Worm (Caenorhabditis elegans) whole organism, young adult: ENCODE measurements around the gene F11A10.5.

Source experiments
- B0019.2 ChIP-seq: fragments of 200-800 bp; sonication (Bioruptor generic); conservative IDR thresholded peaks from 2 replicates; pipeline ENCODE4 v1.3.6; 2022; ENCODE audit warnings: missing genetic modification reagents, missing genetic modification characterization, missing compliant biosample characterization
- C06A6.2 ChIP-seq: fragments of 200-800 bp; sonication (Bioruptor generic); conservative IDR thresholded peaks from 2 replicates; pipeline ENCODE4 v1.3.6; 2022; ENCODE audit warnings: missing genetic modification characterization, missing compliant biosample characterization
- F33H1.4 ChIP-seq: fragments of 200-800 bp; sonication (Bioruptor generic); IDR thresholded peaks from 2 replicates; pipeline ENCODE4 v1.3.6; 2022; ENCODE audit warnings: missing genetic modification reagents, missing genetic modification characterization, missing compliant biosample characterization
- F37B4.10 ChIP-seq: fragments of 200-800 bp; sonication (Bioruptor generic); IDR thresholded peaks from 2 replicates; pipeline ENCODE4 v1.3.6; 2022; ENCODE audit warnings: missing genetic modification characterization, missing compliant biosample characterization
- T26A5.8 ChIP-seq: sonication (generic microtip); optimal IDR thresholded peaks from 2 replicates; lab custom pipeline; 2016; ENCODE audit warnings: missing genetic modification characterization, missing compliant biosample characterization
- Y56A3A.18 ChIP-seq: fragments of 200-800 bp; sonication (Bioruptor generic); IDR thresholded peaks from 2 replicates; pipeline ENCODE4 v1.3.6; 2022; ENCODE audit warnings: missing genetic modification reagents, missing genetic modification characterization, missing compliant biosample characterization
- Y79H2A.3 ChIP-seq: fragments of 200-800 bp; sonication (Bioruptor generic); conservative IDR thresholded peaks from 2 replicates; pipeline ENCODE4 v1.3.6; 2022; ENCODE audit warnings: missing genetic modification reagents, missing genetic modification characterization, missing compliant biosample characterization
- Y95B8A.8 ChIP-seq: fragments of 200-800 bp; sonication (Bioruptor generic); IDR thresholded peaks from 2 replicates; pipeline ENCODE4 v1.3.6; 2022; ENCODE audit warnings: missing genetic modification reagents, missing genetic modification characterization, missing compliant biosample characterization
- akir-1 ChIP-seq: fragments of 200-800 bp; sonication (Bioruptor generic); optimal IDR thresholded peaks from 2 replicates; lab custom pipeline; 2018; ENCODE audit warnings: mild to moderate bottlenecking, missing genetic modification characterization, moderate library complexity, missing compliant biosample characterization
- ama-1 ChIP-seq, 3 experiments: fragments of 150-350 bp in 1 of 3; sonication (generic microtip) in 2 of 3; optimal IDR thresholded peaks; 2 replicates each; lab custom pipeline; 2014 to 2018; ENCODE audit warnings: missing biosample characterization in 2 of 3, missing genetic modification characterization in 2 of 3, missing genetic modification reagents in 2 of 3
- aptf-3 ChIP-seq: fragments of 200-800 bp; sonication (Bioruptor generic); IDR thresholded peaks from 2 replicates; pipeline ENCODE4 v1.3.6; 2022; ENCODE audit warnings: missing genetic modification characterization, missing compliant biosample characterization
- attf-3 ChIP-seq: fragments of 200-800 bp; sonication (Bioruptor generic); conservative IDR thresholded peaks from 2 replicates; pipeline ENCODE4 v1.3.6; 2022; ENCODE audit warnings: missing genetic modification reagents, missing genetic modification characterization, missing compliant biosample characterization
- bed-1 ChIP-seq: fragments of 200-800 bp; sonication (Bioruptor generic); IDR thresholded peaks from 2 replicates; pipeline ENCODE4 v1.3.6; 2022; ENCODE audit warnings: missing genetic modification reagents, missing genetic modification characterization, missing compliant biosample characterization
- ccch-3 ChIP-seq: fragments of 200-800 bp; sonication (Bioruptor generic); optimal IDR thresholded peaks from 2 replicates; lab custom pipeline; 2018; ENCODE audit warnings: mild to moderate bottlenecking, missing genetic modification characterization, missing compliant biosample characterization
- cebp-1 ChIP-seq, 2 experiments: fragments of 200-800 bp in 1 of 2; sonication (Bioruptor generic) in 1 of 2; sonication (generic microtip) in 1 of 2; IDR thresholded peaks in 1 of 2; optimal IDR thresholded peaks in 1 of 2; 2 replicates each; pipeline versions ENCODE4 v1.3.6 to Lab custom; 2017 to 2022; ENCODE audit warnings: missing compliant biosample characterization in 2 of 2, missing genetic modification characterization in 2 of 2, mild to moderate bottlenecking in 1 of 2, missing genetic modification reagents in 1 of 2, moderate library complexity in 1 of 2
- cebp-2 ChIP-seq: fragments of 200-800 bp; sonication (Bioruptor generic); IDR thresholded peaks from 2 replicates; pipeline ENCODE4 v1.3.6; 2022; ENCODE audit warnings: missing genetic modification characterization, missing compliant biosample characterization
- dox-1 ChIP-seq: fragments of 200-800 bp; sonication (Bioruptor generic); IDR thresholded peaks from 2 replicates; pipeline ENCODE4 v1.3.6; 2022; ENCODE audit warnings: missing genetic modification reagents, missing genetic modification characterization, missing compliant biosample characterization
- dpff-1 ChIP-seq: sonication (generic microtip); optimal IDR thresholded peaks from 2 replicates; lab custom pipeline; 2017; ENCODE audit warnings: mild to moderate bottlenecking, missing genetic modification characterization, missing compliant biosample characterization
- efl-1 ChIP-seq: fragments of 150-350 bp; optimal IDR thresholded peaks from 2 replicates; lab custom pipeline; 2014; ENCODE audit warnings: missing biosample characterization, missing genetic modification reagents, missing genetic modification characterization
- egl-18 ChIP-seq: fragments of 200-800 bp; sonication (Bioruptor generic); IDR thresholded peaks from 2 replicates; pipeline ENCODE4 v1.3.6; 2022; ENCODE audit warnings: missing genetic modification reagents, missing genetic modification characterization, missing compliant biosample characterization
- ets-4 ChIP-seq: fragments of 200-800 bp; sonication (Bioruptor generic); optimal IDR thresholded peaks from 2 replicates; lab custom pipeline; 2018; ENCODE audit warnings: mild to moderate bottlenecking, missing genetic modification characterization, missing compliant biosample characterization
- gei-17 ChIP-seq: fragments of 200-800 bp; sonication (Bioruptor generic); optimal IDR thresholded peaks from 2 replicates; lab custom pipeline; 2018; ENCODE audit warnings: mild to moderate bottlenecking, missing genetic modification characterization, missing compliant biosample characterization
- hmg-20 ChIP-seq: fragments of 200-800 bp; sonication (Bioruptor generic); IDR thresholded peaks from 2 replicates; pipeline ENCODE4 v1.3.6; 2022; ENCODE audit warnings: missing genetic modification reagents, missing genetic modification characterization, missing compliant biosample characterization
- hrde-1 ChIP-seq: sonication (generic microtip); optimal IDR thresholded peaks from 2 replicates; lab custom pipeline; 2016; ENCODE audit warnings: missing genetic modification characterization, mild to moderate bottlenecking, missing compliant biosample characterization, moderate library complexity, missing genotype, missing genetic modification reagents, borderline replicate concordance
- let-526 ChIP-seq: fragments of 200-800 bp; sonication (Bioruptor generic); IDR thresholded peaks from 2 replicates; pipeline ENCODE4 v1.3.6; 2022; ENCODE audit warnings: missing genetic modification reagents, missing genetic modification characterization, missing compliant biosample characterization
- lin-35 ChIP-seq, 3 experiments: fragments of 150-350 bp in 2 of 3; sonication (generic microtip) in 1 of 3; optimal IDR thresholded peaks; 2 replicates each; lab custom pipeline; 2014 to 2018; ENCODE audit warnings: missing biosample characterization in 3 of 3, missing genetic modification characterization in 3 of 3, missing genetic modification reagents in 3 of 3
- lsy-27 ChIP-seq: sonication (generic microtip); optimal IDR thresholded peaks from 2 replicates; lab custom pipeline; 2017; ENCODE audit warnings: missing genetic modification characterization, mild to moderate bottlenecking, missing compliant biosample characterization, antibody characterized with exemption, missing genotype, borderline replicate concordance; ENCODE audit not compliant: insufficient read depth
- madf-3 ChIP-seq: fragments of 200-800 bp; sonication (Bioruptor generic); IDR thresholded peaks from 2 replicates; pipeline ENCODE4 v1.3.6; 2022; ENCODE audit warnings: missing genetic modification reagents, missing genetic modification characterization, missing compliant biosample characterization
- madf-8 ChIP-seq: fragments of 200-800 bp; sonication (Bioruptor generic); conservative IDR thresholded peaks from 2 replicates; pipeline ENCODE4 v1.3.6; 2022; ENCODE audit warnings: missing genetic modification reagents, missing genetic modification characterization, missing compliant biosample characterization
- mcd-1 ChIP-seq: fragments of 200-800 bp; sonication (Bioruptor generic); IDR thresholded peaks from 2 replicates; pipeline ENCODE4 v1.3.6; 2022; ENCODE audit warnings: missing genetic modification reagents, missing genetic modification characterization, missing compliant biosample characterization
- nhr-80 ChIP-seq: sonication (generic microtip); optimal IDR thresholded peaks from 2 replicates; lab custom pipeline; 2016; ENCODE audit warnings: missing genetic modification characterization, missing compliant biosample characterization
- pha-4 ChIP-seq: fragments of 150-350 bp; sonication (generic microtip); optimal IDR thresholded peaks from 2 replicates; lab custom pipeline; 2014; ENCODE audit warnings: missing biosample characterization, missing genetic modification reagents, missing genetic modification characterization
- repo-1 ChIP-seq: sonication (generic microtip); optimal IDR thresholded peaks from 2 replicates; lab custom pipeline; 2017; ENCODE audit warnings: mild to moderate bottlenecking, missing genetic modification characterization, missing compliant biosample characterization
- sea-2 ChIP-seq: fragments of 200-800 bp; sonication (Bioruptor generic); IDR thresholded peaks from 2 replicates; pipeline ENCODE4 v1.3.6; 2022; ENCODE audit warnings: missing genetic modification characterization, missing compliant biosample characterization
- tbp1 ChIP-seq: fragments of 200-800 bp; sonication (Bioruptor generic); optimal IDR thresholded peaks from 2 replicates; lab custom pipeline; 2018; ENCODE audit warnings: mild to moderate bottlenecking, missing genetic modification characterization, missing compliant biosample characterization
- tbx-9 ChIP-seq: sonication (generic microtip); optimal IDR thresholded peaks from 2 replicates; lab custom pipeline; 2016; ENCODE audit warnings: borderline replicate concordance, missing genetic modification characterization, inconsistent platforms, missing compliant biosample characterization
- zfh-2 ChIP-seq: fragments of 200-800 bp; sonication (Bioruptor generic); conservative IDR thresholded peaks from 2 replicates; pipeline ENCODE4 v1.3.6; 2022; ENCODE audit warnings: missing genetic modification reagents, missing genetic modification characterization, missing compliant biosample characterization
- zim-3 ChIP-seq: sonication (generic microtip); optimal IDR thresholded peaks from 2 replicates; lab custom pipeline; 2017; ENCODE audit warnings: mild to moderate bottlenecking, missing genetic modification characterization, moderate library complexity, missing compliant biosample characterization
- ztf-18 ChIP-seq: sonication (generic microtip); optimal IDR thresholded peaks from 2 replicates; lab custom pipeline; 2016; ENCODE audit warnings: missing genotype, mild to moderate bottlenecking, missing genetic modification characterization, missing compliant biosample characterization
- ztf-22 ChIP-seq: fragments of 200-800 bp; sonication (Bioruptor generic); optimal IDR thresholded peaks from 2 replicates; lab custom pipeline; 2018; ENCODE audit warnings: mild to moderate bottlenecking, missing genetic modification characterization, moderate library complexity, missing compliant biosample characterization
- ztf-28 ChIP-seq: fragments of 200-800 bp; sonication (Bioruptor generic); IDR thresholded peaks from 2 replicates; pipeline ENCODE4 v1.3.6; 2022; ENCODE audit warnings: missing genetic modification reagents, missing genetic modification characterization, missing compliant biosample characterization

The F11A10.5 gene

ce11 chrIV:12093819-12094218, at the start of gene F11A10.5:
TSS of gene F11A10.5 (plus strand) at chrIV:12094119.
- TF ChIP-seq ama-1 (optimal IDR thresholded peaks at IDR 0.05; lab: Kevin White, UChicago) (no peak), ama-1 (GFP tag; optimal IDR thresholded peaks at IDR 0.05; lab: Kevin White, UChicago) (no peak), mcd-1 (GFP tag; lab: Robert Waterston, UW) (no peak), dpff-1 (tag; lab: Kevin White, UChicago) (no peak), zim-3 (tag; lab: Kevin White, UChicago) (no peak), bed-1 (GFP tag; lab: Robert Waterston, UW) (no peak), let-526 (GFP tag; lab: Robert Waterston, UW) (no peak), tbp1 (GFP tag; lab: Kevin White, UChicago) (no peak), F33H1.4 (GFP tag; lab: Robert Waterston, UW) (no peak), cebp-2 (GFP tag; lab: Robert Waterston, UW) (no peak), Y95B8A.8 (GFP tag; lab: Robert Waterston, UW) (no peak), sea-2 (GFP tag; lab: Robert Waterston, UW) (no peak), madf-3 (no peak), aptf-3 (GFP tag; lab: Robert Waterston, UW) (no peak), ccch-3 (GFP tag; lab: Kevin White, UChicago) (no peak), dox-1 (no peak), lsy-27 (no peak), efl-1 (GFP tag; lab: Kevin White, UChicago) (no peak), egl-18 (GFP tag; lab: Robert Waterston, UW) (no peak)

ce11 chrIV:12044844-12045738, 48.8 kb upstream of the F11A10.5 start:
- no peak for TF ChIP-seq Y56A3A.18 (GFP tag; lab: Robert Waterston, UW)
- no peak for TF ChIP-seq pha-4 (tag; lab: Kevin White, UChicago)
- no peak for TF ChIP-seq akir-1 (GFP tag; lab: Kevin White, UChicago)
- peak; percentile 50 for TF ChIP-seq nhr-80 (tag; lab: Kevin White, UChicago)
- TF ChIP-seq ztf-18 (tag; lab: Kevin White, UChicago) = no peak
- no peak for TF ChIP-seq C06A6.2 (GFP tag; lab: Robert Waterston, UW)
- TF ChIP-seq F37B4.10 (GFP tag; lab: Robert Waterston, UW) = no peak
- TF ChIP-seq repo-1 (tag; lab: Kevin White, UChicago) = no peak

ce11 chrIV:12046524-12047203, 47.3 kb upstream of the F11A10.5 start, which contains the start of gene T12G3.2:
TSS of gene T12G3.2 (minus strand) at chrIV:12046967.
- TF ChIP-seq tbx-9 = no peak
- no peak for TF ChIP-seq hrde-1 (tag; lab: Kevin White, UChicago)
- no peak for TF ChIP-seq attf-3
- no peak for TF ChIP-seq zfh-2 (GFP tag; lab: Robert Waterston, UW)
- no peak for TF ChIP-seq T26A5.8 (tag; lab: Kevin White, UChicago)
- TF ChIP-seq ztf-22 (GFP tag; lab: Kevin White, UChicago) = no peak
- TF ChIP-seq madf-8 = no peak
- peak; percentile 74 for TF ChIP-seq dox-1
- no peak for TF ChIP-seq cebp-2 (GFP tag; lab: Robert Waterston, UW)
- TF ChIP-seq Y79H2A.3 (GFP tag; lab: Robert Waterston, UW) = no peak
- TF ChIP-seq nhr-80 (tag; lab: Kevin White, UChicago) = peak; percentile 98
- TF ChIP-seq B0019.2 (GFP tag; lab: Robert Waterston, UW) = no peak
- no peak for TF ChIP-seq hmg-20 (GFP tag; lab: Robert Waterston, UW)
- TF ChIP-seq tbp1 (GFP tag; lab: Kevin White, UChicago) = peak; percentile 18
- TF ChIP-seq cebp-1 (GFP tag; IDR thresholded peaks at IDR 0.05; lab: Robert Waterston, UW) = no peak
- TF ChIP-seq cebp-1 (tag; optimal IDR thresholded peaks at IDR 0.05; lab: Kevin White, UChicago) = peak; percentile 43
- peak; percentile 44 for TF ChIP-seq ets-4
- TF ChIP-seq Y95B8A.8 (GFP tag; lab: Robert Waterston, UW) = no peak
- no peak for TF ChIP-seq gei-17 (GFP tag; lab: Kevin White, UChicago)
- TF ChIP-seq lin-35 (GFP tag; optimal IDR thresholded peaks at IDR 0.05; lab: Kevin White, UChicago) = no peak
- TF ChIP-seq ztf-28 (GFP tag; lab: Robert Waterston, UW) = no peak
- TF ChIP-seq ccch-3 (GFP tag; lab: Kevin White, UChicago) = no peak
- no peak for TF ChIP-seq repo-1 (tag; lab: Kevin White, UChicago)
